Fruit fly (Drosophila melanogaster) whole organism, embryonic: ENCODE data around the gene CG31551.

Experiments
- Adf1 ChIP-seq: fragments of 200-800 bp; sonication (Bioruptor generic); IDR thresholded peaks from 2 replicates; pipeline ENCODE4 v1.3.6; 2022; ENCODE audit warnings: missing biosample characterization, missing genetic modification characterization
- Atf3 ChIP-seq: fragments of 200-800 bp; sonication (Bioruptor generic); optimal IDR thresholded peaks from 3 replicates; lab custom pipeline; 2016; ENCODE audit warnings: missing biosample characterization, missing genetic modification characterization
- B-H2 ChIP-seq: fragments of 200-800 bp; sonication (Bioruptor generic); optimal IDR thresholded peaks from 2 replicates; lab custom pipeline; 2018; ENCODE audit warnings: missing biosample characterization, mild to moderate bottlenecking, missing genetic modification characterization
- CG10321 ChIP-seq: fragments of 200-800 bp; sonication (Bioruptor generic); IDR thresholded peaks from 2 replicates; pipeline ENCODE4 v1.3.6; 2022; ENCODE audit warnings: missing biosample characterization, missing genetic modification characterization
- CG10431 ChIP-seq: fragments of 200-800 bp; sonication (Bioruptor generic); optimal IDR thresholded peaks from 3 replicates; lab custom pipeline; 2018; ENCODE audit warnings: missing biosample characterization, mild to moderate bottlenecking, missing genetic modification characterization
- CG11247 ChIP-seq: fragments of 200-800 bp; sonication (Bioruptor generic); IDR thresholded peaks from 2 replicates; pipeline ENCODE4 v1.3.6; 2022; ENCODE audit warnings: missing biosample characterization, missing genetic modification characterization
- CG11695 ChIP-seq: fragments of 200-800 bp; sonication (Bioruptor generic); IDR thresholded peaks from 3 replicates; pipeline ENCODE4 v1.3.6; 2022; ENCODE audit warnings: missing biosample characterization, missing genetic modification characterization
- CG12769 ChIP-seq: fragments of 200-800 bp; sonication (Bioruptor generic); optimal IDR thresholded peaks from 2 replicates; lab custom pipeline; 2019; ENCODE audit warnings: missing biosample characterization, mild to moderate bottlenecking, missing genetic modification characterization, moderate library complexity
- CG14441 ChIP-seq: fragments of 200-800 bp; sonication (Bioruptor generic); IDR thresholded peaks from 2 replicates; pipeline ENCODE4 v1.3.6; 2022; ENCODE audit warnings: missing biosample characterization, missing genetic modification characterization
- CG14965 ChIP-seq: fragments of 200-800 bp; sonication (Bioruptor generic); optimal IDR thresholded peaks from 2 replicates; lab custom pipeline; 2016; ENCODE audit warnings: missing biosample characterization, missing genetic modification characterization, borderline replicate concordance
- CG15479 ChIP-seq: fragments of 200-800 bp; sonication (Bioruptor generic); optimal IDR thresholded peaks from 3 replicates; lab custom pipeline; 2019; ENCODE audit warnings: missing biosample characterization, mild to moderate bottlenecking, missing genetic modification characterization, moderate library complexity
- CG17186 ChIP-seq: fragments of 200-800 bp; sonication (Bioruptor generic); optimal IDR thresholded peaks from 3 replicates; lab custom pipeline; 2017; ENCODE audit warnings: missing biosample characterization, missing genetic modification reagents, missing genetic modification characterization
- CG17829 ChIP-seq: fragments of 200-800 bp; optimal IDR thresholded peaks from 2 replicates; lab custom pipeline; 2019; ENCODE audit warnings: missing biosample characterization, mild to moderate bottlenecking, missing genetic modification characterization, moderate library complexity
- CG18011 ChIP-seq: fragments of 200-800 bp; sonication (Bioruptor generic); optimal IDR thresholded peaks from 2 replicates; lab custom pipeline; 2017; ENCODE audit warnings: missing biosample characterization, missing genetic modification characterization, mild to moderate bottlenecking, moderate library complexity, missing genotype
- CG18599 ChIP-seq: fragments of 200-800 bp; sonication (Bioruptor generic); optimal IDR thresholded peaks from 3 replicates; lab custom pipeline; 2017; ENCODE audit warnings: missing biosample characterization, missing genetic modification characterization, mild to moderate bottlenecking, moderate library complexity, missing genetic modification reagents
- CG2120 ChIP-seq: fragments of 200-800 bp; sonication (Bioruptor generic); optimal IDR thresholded peaks from 3 replicates; lab custom pipeline; 2016; ENCODE audit warnings: missing biosample characterization, missing genetic modification characterization
- CG31365 ChIP-seq: fragments of 200-800 bp; sonication (Bioruptor generic); optimal IDR thresholded peaks from 2 replicates; lab custom pipeline; 2018; ENCODE audit warnings: missing biosample characterization, mild to moderate bottlenecking, missing genetic modification characterization
- CG3847 ChIP-seq: fragments of 200-800 bp; sonication (Bioruptor generic); IDR thresholded peaks from 2 replicates; pipeline ENCODE4 v1.3.6; 2022; ENCODE audit warnings: missing biosample characterization, missing genetic modification characterization
- CG6654 ChIP-seq: fragments of 200-800 bp; sonication (Bioruptor generic); optimal IDR thresholded peaks from 2 replicates; lab custom pipeline; 2017; ENCODE audit warnings: missing biosample characterization, mild to moderate bottlenecking, missing genetic modification characterization
- CG6791 ChIP-seq: fragments of 200-800 bp; sonication (Bioruptor generic); IDR thresholded peaks from 3 replicates; pipeline ENCODE4 v1.3.6; 2022; ENCODE audit warnings: missing biosample characterization, missing genetic modification characterization; ENCODE audit not compliant: partially characterized antibody
- CG9932 ChIP-seq: fragments of 200-800 bp; sonication (Bioruptor generic); IDR thresholded peaks from 2 replicates; pipeline ENCODE4 v1.3.6; 2022; ENCODE audit warnings: missing biosample characterization, missing genetic modification characterization
- Dll ChIP-seq: fragments of 200-800 bp; sonication (Bioruptor generic); IDR thresholded peaks from 4 replicates; pipeline ENCODE4 v1.3.6; 2022; ENCODE audit warnings: missing biosample characterization, missing genetic modification characterization; ENCODE audit not compliant: partially characterized antibody
- Doc2 ChIP-seq: fragments of 200-800 bp; sonication (Bioruptor generic); IDR thresholded peaks from 2 replicates; pipeline ENCODE4 v1.3.6; 2022; ENCODE audit warnings: missing biosample characterization, missing genetic modification characterization
- Doc3 ChIP-seq: fragments of 200-800 bp; sonication (Bioruptor generic); IDR thresholded peaks from 3 replicates; pipeline ENCODE4 v1.3.6; 2022; ENCODE audit warnings: missing biosample characterization, missing genetic modification characterization; ENCODE audit not compliant: partially characterized antibody
- Fer3 ChIP-seq: fragments of 200-800 bp; sonication (Bioruptor generic); optimal IDR thresholded peaks from 2 replicates; lab custom pipeline; 2018; ENCODE audit warnings: missing biosample characterization, mild to moderate bottlenecking, missing genetic modification characterization, moderate library complexity
- Hr3 ChIP-seq: fragments of 200-800 bp; sonication (Bioruptor generic); optimal IDR thresholded peaks from 3 replicates; lab custom pipeline; 2016; ENCODE audit warnings: missing biosample characterization, missing genetic modification characterization
- Kr ChIP-seq: fragments of 200-800 bp; sonication (Bioruptor generic); optimal IDR thresholded peaks from 2 replicates; lab custom pipeline; 2017; ENCODE audit warnings: missing biosample characterization, mild to moderate bottlenecking, missing genetic modification characterization
- MBD-R2 ChIP-seq: fragments of 200-800 bp; sonication (Bioruptor generic); IDR thresholded peaks from 2 replicates; pipeline ENCODE4 v1.3.6; 2022; ENCODE audit warnings: missing biosample characterization, missing genetic modification characterization
- Meics ChIP-seq: fragments of 200-800 bp; sonication (Bioruptor generic); optimal IDR thresholded peaks from 2 replicates; lab custom pipeline; 2017; ENCODE audit warnings: missing biosample characterization, mild to moderate bottlenecking, missing genetic modification characterization
- Myb ChIP-seq: fragments of 200-800 bp; sonication (Bioruptor generic); optimal IDR thresholded peaks from 2 replicates; lab custom pipeline; 2016; ENCODE audit warnings: missing biosample characterization, missing genetic modification characterization
- Scr ChIP-seq: fragments of 200-800 bp; sonication (Bioruptor generic); IDR thresholded peaks from 2 replicates; pipeline ENCODE4 v1.3.6; 2022; ENCODE audit warnings: missing biosample characterization, missing genetic modification characterization; ENCODE audit not compliant: partially characterized antibody
- Side ChIP-seq: fragments of 200-800 bp; sonication (Bioruptor generic); optimal IDR thresholded peaks from 2 replicates; lab custom pipeline; 2016; ENCODE audit warnings: missing biosample characterization, missing genetic modification characterization
- Xrp1 ChIP-seq: fragments of 200-800 bp; sonication (Bioruptor generic); IDR thresholded peaks from 2 replicates; pipeline ENCODE4 v1.3.6; 2022; ENCODE audit warnings: missing biosample characterization, missing genetic modification characterization
- YL-1 ChIP-seq: fragments of 200-800 bp; sonication (Bioruptor generic); optimal IDR thresholded peaks from 3 replicates; lab custom pipeline; 2017; ENCODE audit warnings: missing biosample characterization, mild to moderate bottlenecking, missing genetic modification characterization
- az2 ChIP-seq: fragments of 200-800 bp; sonication (Bioruptor generic); optimal IDR thresholded peaks from 3 replicates; lab custom pipeline; 2016; ENCODE audit warnings: missing biosample characterization, missing genetic modification characterization
- bab2 ChIP-seq: fragments of 200-800 bp; sonication (Bioruptor generic); optimal IDR thresholded peaks from 2 replicates; lab custom pipeline; 2016; ENCODE audit warnings: missing biosample characterization, missing genetic modification characterization
- bcd ChIP-seq: fragments of 200-800 bp; sonication (Bioruptor generic); optimal IDR thresholded peaks from 2 replicates; lab custom pipeline; 2017; ENCODE audit warnings: missing biosample characterization, mild to moderate bottlenecking, missing genetic modification characterization
- corto ChIP-seq: fragments of 200-800 bp; sonication (Bioruptor generic); optimal IDR thresholded peaks from 2 replicates; lab custom pipeline; 2016; ENCODE audit warnings: missing biosample characterization, mild to moderate bottlenecking, missing genetic modification characterization, moderate library complexity
- dm ChIP-seq: fragments of 200-800 bp; sonication (Bioruptor generic); optimal IDR thresholded peaks from 3 replicates; lab custom pipeline; 2016; ENCODE audit warnings: missing biosample characterization, missing genetic modification characterization
- eve ChIP-seq, 2 experiments: fragments of >200 bp; optimal IDR thresholded peaks; 2 replicates each; lab custom pipeline; 2017; ENCODE audit warnings: missing biosample characterization in 2 of 2, missing genetic modification characterization in 2 of 2
- fru ChIP-seq: fragments of >200 bp; optimal IDR thresholded peaks from 2 replicates; lab custom pipeline; 2017
- hb ChIP-seq: fragments of 200-800 bp; sonication (Bioruptor generic); IDR thresholded peaks from 3 replicates; pipeline ENCODE4 v1.3.6; 2022; ENCODE audit warnings: missing biosample characterization, missing genetic modification characterization; ENCODE audit not compliant: partially characterized antibody
- jumu ChIP-seq: fragments of 200-800 bp; sonication (Bioruptor generic); optimal IDR thresholded peaks from 3 replicates; lab custom pipeline; 2016; ENCODE audit warnings: missing biosample characterization, missing genetic modification characterization
- kay ChIP-seq: fragments of 200-800 bp; sonication (Bioruptor generic); optimal IDR thresholded peaks from 2 replicates; lab custom pipeline; 2016; ENCODE audit warnings: missing biosample characterization, missing genetic modification characterization
- lola ChIP-seq, 3 experiments: fragments of >200 bp in 2 of 3; fragments of 200-800 bp in 1 of 3; sonication (Bioruptor generic) in 1 of 3; optimal IDR thresholded peaks; 2 replicates each; lab custom pipeline; 2017 to 2019; ENCODE audit warnings: missing biosample characterization in 3 of 3, missing genetic modification characterization in 3 of 3, mild to moderate bottlenecking in 1 of 3, moderate library complexity in 1 of 3
- mirr ChIP-seq: fragments of 200-800 bp; sonication (Bioruptor generic); optimal IDR thresholded peaks from 3 replicates; lab custom pipeline; 2018; ENCODE audit warnings: missing biosample characterization, mild to moderate bottlenecking, missing genetic modification characterization
- nerfin-2 ChIP-seq: fragments of 200-800 bp; sonication (Bioruptor generic); IDR thresholded peaks from 2 replicates; pipeline ENCODE4 v1.3.6; 2022; ENCODE audit warnings: missing biosample characterization, missing genetic modification characterization; ENCODE audit not compliant: partially characterized antibody
- vnd ChIP-seq: fragments of 200-800 bp; sonication (Bioruptor generic); IDR thresholded peaks from 3 replicates; pipeline ENCODE4 v1.3.6; 2022; ENCODE audit warnings: missing biosample characterization, missing genetic modification characterization; ENCODE audit not compliant: partially characterized antibody
- wek ChIP-seq: fragments of 200-800 bp; sonication (Bioruptor generic); optimal IDR thresholded peaks from 3 replicates; lab custom pipeline; 2018; ENCODE audit warnings: missing biosample characterization, mild to moderate bottlenecking, missing genetic modification characterization, moderate library complexity

Gene CG31551

DNA sequence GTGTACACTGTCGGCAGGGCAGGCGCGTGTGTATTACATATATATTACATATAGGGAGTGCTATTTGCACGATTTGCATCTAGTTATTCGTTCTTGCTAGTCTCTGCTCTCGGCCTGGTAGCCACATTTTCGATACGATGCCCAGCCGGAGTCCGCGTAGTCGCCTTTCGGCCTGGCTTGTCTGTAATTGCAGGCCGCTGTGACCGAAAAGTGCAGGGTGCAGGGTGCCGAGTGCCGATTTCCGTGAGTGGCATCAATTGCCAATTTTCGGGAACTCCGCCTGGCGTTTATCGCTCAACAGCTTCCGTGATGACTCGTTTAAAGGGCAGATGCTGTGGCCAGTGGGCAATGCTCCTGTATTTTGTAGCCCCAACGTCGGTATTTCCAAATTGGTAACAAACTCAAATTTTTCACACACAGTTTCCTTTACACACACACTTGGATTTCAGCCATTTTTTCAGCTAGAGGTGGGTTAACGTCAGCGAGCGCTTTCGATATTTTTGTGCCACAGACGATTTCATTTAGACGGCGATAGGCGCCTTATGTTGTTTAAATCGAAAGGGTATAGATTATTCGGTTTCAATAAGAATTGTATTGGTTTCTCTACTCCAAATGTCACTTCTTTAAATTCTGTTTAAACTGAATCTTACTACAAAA lies 39.7 kb upstream of the CG31551 start, which contains the start of gene CG2926 (continued):
- TF ChIP-seq vnd (GFP tag; lab: Robert Waterston, UW) (peak; percentile 81), CG14965 (GFP tag; lab: Kevin White, UChicago) (no peak), Xrp1 (0 out of 2 replicates have a peak, but pooled peaks have one; percentile 15), wek (no peak), Myb (peak; percentile 55), eve (GFP tag; optimal IDR thresholded peaks at IDR 0.05; lab: Kevin White, UChicago) (no peak), lola (GFP tag; optimal IDR thresholded peaks at IDR 0.05; lab: Kevin White, UChicago) (no peak), nerfin-2 (GFP tag; lab: Robert Waterston, UW) (peak; percentile 59), jumu (GFP tag; lab: Kevin White, UChicago) (no peak), kay (GFP tag; lab: Kevin White, UChicago) (peak; percentile 28), CG31365 (tag; lab: Kevin White, UChicago) (no peak), CG6791 (peak; percentile 94), YL-1 (GFP tag; lab: Kevin White, UChicago) (peak; percentile 86), CG2120 (GFP tag; lab: Kevin White, UChicago) (peak; percentile 68), Doc3 (GFP tag; lab: Robert Waterston, UW) (peak; percentile 74; the same call in 2 of the 3 replicates), MBD-R2 (peak; percentile 87), CG11695 (GFP tag; lab: Robert Waterston, UW) (no peak), bab2 (GFP tag; lab: Kevin White, UChicago) (no peak), Kr (no peak), CG10431 (GFP tag; lab: Kevin White, UChicago) (no peak), dm (GFP tag; lab: Kevin White, UChicago) (peak; percentile 51), Doc2 (no peak), Side (peak; percentile 21), Meics (GFP tag; lab: Kevin White, UChicago) (no peak), CG14441 (GFP tag; lab: Robert Waterston, UW) (0 out of 2 replicates have a peak, but pooled peaks have one; percentile 18), CG9932 (GFP tag; lab: Robert Waterston, UW) (peak; percentile 79), corto (no peak), bcd (GFP tag; lab: Kevin White, UChicago) (no peak), Adf1 (GFP tag; lab: Robert Waterston, UW) (no peak), CG18599 (GFP tag; lab: Kevin White, UChicago) (no peak), Atf3 (GFP tag; lab: Kevin White, UChicago) (no peak), CG15479 (GFP tag; lab: Kevin White, UChicago) (no peak), Dll (GFP tag; lab: Robert Waterston, UW) (peak; percentile 82), Hr3 (GFP tag; lab: Kevin White, UChicago) (no peak), az2 (no peak), B-H2 (GFP tag; lab: Kevin White, UChicago) (no peak), CG6654 (GFP tag; lab: Kevin White, UChicago) (no peak), Scr (GFP tag; lab: Robert Waterston, UW) (peak; percentile 89), fru (lab: Kevin White, UChicago) (no peak), CG18011 (GFP tag; lab: Kevin White, UChicago) (no peak), CG17829 (tag; lab: Kevin White, UChicago) (peak; percentile 57), CG3847 (GFP tag; lab: Robert Waterston, UW) (peak; percentile 42; the same call in 1 of the 2 replicates), CG10321 (GFP tag; lab: Robert Waterston, UW) (no peak), Fer3 (no peak), CG12769 (tag; lab: Kevin White, UChicago) (no peak), CG11247 (GFP tag; lab: Robert Waterston, UW) (peak; percentile 26; the same call in 1 of the 2 replicates), mirr (GFP tag; lab: Kevin White, UChicago) (no peak), CG17186 (GFP tag; lab: Kevin White, UChicago) (peak; percentile 76), hb (GFP tag; lab: Robert Waterston, UW) (peak; percentile 84)
